Worm (Caenorhabditis elegans): ENCODE data around the gene F01E11.20.

DNA sequence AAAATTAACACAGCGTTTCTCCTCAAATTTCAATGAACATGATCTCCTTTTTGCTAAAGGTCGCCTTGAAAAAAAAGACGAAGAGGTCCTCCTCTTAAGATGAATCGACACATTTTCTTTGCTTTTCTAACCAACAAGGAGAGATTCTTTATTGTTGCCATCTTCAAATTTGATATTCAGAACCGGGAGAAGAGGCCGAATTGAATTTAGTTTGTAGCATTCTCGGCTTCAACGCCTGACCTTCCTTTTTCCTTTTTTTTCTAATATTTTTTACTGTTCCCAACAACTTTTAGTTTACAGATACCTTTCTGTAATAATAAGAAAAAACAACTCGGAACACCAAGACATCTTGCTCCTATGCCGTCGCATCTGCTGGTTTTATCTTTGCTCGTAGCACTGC, 23.4 kb upstream of the F01E11.20 start, which contains the start of gene cah-5:
- TF ChIP-seq med-1 (GFP tag; optimal IDR thresholded peaks at IDR 0.05; ENCODE audit: insufficient read depth) = no peak
- no peak for TF ChIP-seq cog-1 (tag; optimal IDR thresholded peaks at IDR 0.05)
- no peak for TF ChIP-seq tab-1 (GFP tag; IDR thresholded peaks at IDR 0.05)
- no peak for TF ChIP-seq flt-1 (GFP tag; IDR thresholded peaks at IDR 0.05)
- no peak for TF ChIP-seq ref-1 (GFP tag; conservative IDR thresholded peaks at IDR 0.05)
- no peak for TF ChIP-seq ztf-29 (GFP tag; IDR thresholded peaks at IDR 0.05)
